Worm (Caenorhabditis elegans) whole organism, L4/young adult: ENCODE measurements around the gene ebp-3.
"Not testable (repeated sequence)": the region's sequence is repeated elsewhere in the genome, so short reads cannot be mapped to it uniquely, and the experiment has no call there.

Source experiments
- dao-5 ChIP-seq: sonication (generic microtip); optimal IDR thresholded peaks from 2 replicates; lab custom pipeline; 2016; ENCODE audit warnings: missing genotype, missing genetic modification characterization, moderate library complexity, missing compliant biosample characterization
- him-1 ChIP-seq: sonication (generic microtip); optimal IDR thresholded peaks from 2 replicates; lab custom pipeline; 2016; ENCODE audit warnings: missing genotype, missing genetic modification reagents, missing genetic modification characterization, missing compliant biosample characterization

DNA sequence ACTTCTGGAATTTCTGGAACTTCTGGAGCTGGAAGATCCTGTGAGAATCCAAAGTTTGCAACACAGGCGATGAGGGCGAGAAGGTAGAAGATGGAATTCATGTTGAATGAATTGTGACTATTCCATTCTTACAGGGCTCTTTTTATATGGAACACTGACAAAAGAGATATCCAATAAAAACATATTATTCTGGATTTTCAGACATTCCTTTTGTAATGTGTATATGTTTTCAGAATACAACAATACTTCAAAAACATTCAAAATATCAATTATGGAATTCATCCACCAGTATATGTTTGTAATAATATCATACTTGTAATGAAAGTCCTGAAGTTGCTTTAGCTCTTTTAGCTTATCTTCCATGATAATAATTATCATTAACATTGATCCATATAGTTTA, 45.0 kb upstream of the ebp-3 start, which contains the start of gene Y59A8B.26:
- not testable (repeated sequence) for TF ChIP-seq dao-5 (tag; lab: Kevin White, UChicago); him-1
